Fruit fly (Drosophila melanogaster) whole organism, prepupa: Measurements from ENCODE around the gene Alp11.

ENCODE experiments used
- CG11294 ChIP-seq: fragments of 200-800 bp; sonication (Bioruptor generic); IDR thresholded peaks from 2 replicates; pipeline ENCODE4 v1.3.6; 2022; ENCODE audit warnings: missing biosample characterization, missing genetic modification characterization
- CG11762 ChIP-seq: fragments of 200-800 bp; sonication (Bioruptor generic); optimal IDR thresholded peaks from 3 replicates; lab custom pipeline; 2016; ENCODE audit warnings: missing biosample characterization, missing genetic modification characterization; ENCODE audit not compliant: insufficient read depth
- CG11902 ChIP-seq: fragments of 200-800 bp; sonication (Bioruptor generic); optimal IDR thresholded peaks from 3 replicates; lab custom pipeline; 2016; ENCODE audit warnings: missing biosample characterization, missing genetic modification characterization
- CG15336 ChIP-seq: fragments of 200-800 bp; sonication (Bioruptor generic); IDR thresholded peaks from 2 replicates; pipeline ENCODE4 v1.3.6; 2022; ENCODE audit warnings: missing biosample characterization, missing genetic modification characterization
- CG1621 ChIP-seq: fragments of 200-800 bp; sonication (Bioruptor generic); optimal IDR thresholded peaks from 3 replicates; lab custom pipeline; 2018; ENCODE audit warnings: missing biosample characterization, mild to moderate bottlenecking, missing genetic modification characterization
- CG16779 ChIP-seq: fragments of 200-800 bp; sonication (Bioruptor generic); optimal IDR thresholded peaks from 3 replicates; lab custom pipeline; 2017; ENCODE audit warnings: missing biosample characterization, mild to moderate bottlenecking, missing genetic modification characterization
- CG3032 ChIP-seq: fragments of 200-800 bp; optimal IDR thresholded peaks from 2 replicates; lab custom pipeline; 2019; ENCODE audit warnings: missing biosample characterization, mild to moderate bottlenecking, missing genetic modification characterization, moderate library complexity
- CG31627 ChIP-seq: fragments of 200-800 bp; sonication (Bioruptor generic); optimal IDR thresholded peaks from 3 replicates; lab custom pipeline; 2016; ENCODE audit warnings: missing biosample characterization, missing genetic modification characterization
- CG32006 ChIP-seq: fragments of 200-800 bp; sonication (Bioruptor generic); optimal IDR thresholded peaks from 3 replicates; lab custom pipeline; 2017; ENCODE audit warnings: missing biosample characterization, mild to moderate bottlenecking, missing genetic modification characterization
- CG3919 ChIP-seq: fragments of 200-800 bp; sonication (Bioruptor generic); optimal IDR thresholded peaks from 3 replicates; lab custom pipeline; 2016; ENCODE audit warnings: missing biosample characterization, missing genetic modification characterization
- CG4318 ChIP-seq: fragments of 200-800 bp; sonication (Bioruptor generic); optimal IDR thresholded peaks from 3 replicates; lab custom pipeline; 2017; ENCODE audit warnings: missing biosample characterization, mild to moderate bottlenecking, missing genetic modification characterization
- CG6163 ChIP-seq: fragments of 200-800 bp; sonication (Bioruptor generic); IDR thresholded peaks from 3 replicates; pipeline ENCODE4 v1.3.6; 2022; ENCODE audit warnings: missing biosample characterization, missing genetic modification characterization
- CG6276 ChIP-seq: fragments of 200-800 bp; sonication (Bioruptor generic); optimal IDR thresholded peaks from 2 replicates; lab custom pipeline; 2017; ENCODE audit warnings: missing biosample characterization, mild to moderate bottlenecking, missing genetic modification characterization
- CG6792 ChIP-seq: fragments of 200-800 bp; sonication (Bioruptor generic); optimal IDR thresholded peaks from 3 replicates; lab custom pipeline; 2016; ENCODE audit warnings: missing biosample characterization, missing genetic modification characterization
- CG6808 ChIP-seq: fragments of 200-800 bp; sonication (Bioruptor generic); optimal IDR thresholded peaks from 3 replicates; lab custom pipeline; 2017; ENCODE audit warnings: missing biosample characterization, missing genetic modification characterization, mild to moderate bottlenecking, moderate library complexity, missing genetic modification reagents
- CG6854 ChIP-seq: fragments of 200-800 bp; sonication (Bioruptor generic); optimal IDR thresholded peaks from 2 replicates; lab custom pipeline; 2017; ENCODE audit warnings: missing biosample characterization, mild to moderate bottlenecking, missing genetic modification characterization
- CG7368 ChIP-seq: fragments of 200-800 bp; sonication (Bioruptor generic); optimal IDR thresholded peaks from 3 replicates; lab custom pipeline; 2016; ENCODE audit warnings: missing biosample characterization, missing genetic modification characterization
- CG8119 ChIP-seq: fragments of 200-800 bp; sonication (Bioruptor generic); IDR thresholded peaks from 3 replicates; pipeline ENCODE4 v1.3.6; 2022; ENCODE audit warnings: missing biosample characterization, missing genetic modification characterization
- CG8319 ChIP-seq: fragments of 200-800 bp; sonication (Bioruptor generic); optimal IDR thresholded peaks from 3 replicates; lab custom pipeline; 2016; ENCODE audit warnings: missing biosample characterization, missing genetic modification characterization
- CG8632 ChIP-seq: fragments of 200-800 bp; sonication (Bioruptor generic); optimal IDR thresholded peaks from 3 replicates; lab custom pipeline; 2016; ENCODE audit warnings: missing biosample characterization, missing genetic modification characterization
- CG9139 ChIP-seq: fragments of 200-800 bp; sonication (Bioruptor generic); optimal IDR thresholded peaks from 3 replicates; lab custom pipeline; 2017; ENCODE audit warnings: missing biosample characterization, mild to moderate bottlenecking, missing genetic modification characterization
- Eip93F ChIP-seq: fragments of 200-800 bp; sonication (Bioruptor generic); optimal IDR thresholded peaks from 2 replicates; lab custom pipeline; 2016; ENCODE audit warnings: missing biosample characterization, mild to moderate bottlenecking, missing genetic modification characterization
- Ets21C ChIP-seq: fragments of 200-800 bp; sonication (Bioruptor generic); optimal IDR thresholded peaks from 3 replicates; lab custom pipeline; 2016; ENCODE audit warnings: missing biosample characterization, missing genetic modification characterization
- Ets96B ChIP-seq: fragments of 200-800 bp; optimal IDR thresholded peaks from 2 replicates; lab custom pipeline; 2019; ENCODE audit warnings: missing biosample characterization, mild to moderate bottlenecking, missing genetic modification characterization, moderate library complexity
- Gug ChIP-seq: fragments of 200-800 bp; sonication (Bioruptor generic); IDR thresholded peaks from 2 replicates; pipeline ENCODE4 v1.3.6; 2022; ENCODE audit warnings: missing biosample characterization, missing genetic modification characterization
- Hr38 ChIP-seq: sonication (Bioruptor generic); optimal IDR thresholded peaks from 2 replicates; lab custom pipeline; 2016; ENCODE audit warnings: missing biosample characterization, missing genetic modification characterization
- Hr4 ChIP-seq: fragments of 200-800 bp; sonication (Bioruptor generic); optimal IDR thresholded peaks from 3 replicates; lab custom pipeline; 2016; ENCODE audit warnings: missing biosample characterization, missing genetic modification characterization
- Met ChIP-seq: fragments of 200-800 bp; sonication (Bioruptor generic); optimal IDR thresholded peaks from 3 replicates; lab custom pipeline; 2016; ENCODE audit warnings: missing biosample characterization, missing genetic modification characterization
- OdsH ChIP-seq: fragments of 200-800 bp; sonication (Bioruptor generic); optimal IDR thresholded peaks from 3 replicates; lab custom pipeline; 2016; ENCODE audit warnings: missing biosample characterization, missing genetic modification characterization
- Smox ChIP-seq: fragments of 200-800 bp; sonication (Bioruptor generic); optimal IDR thresholded peaks from 3 replicates; lab custom pipeline; 2016; ENCODE audit warnings: missing biosample characterization, missing genetic modification characterization
- Sox102F ChIP-seq: fragments of 200-800 bp; sonication (Bioruptor generic); optimal IDR thresholded peaks from 2 replicates; lab custom pipeline; 2016; ENCODE audit warnings: missing biosample characterization, mild to moderate bottlenecking, missing genetic modification characterization
- Sox14 ChIP-seq: fragments of 200-800 bp; sonication (Bioruptor generic); optimal IDR thresholded peaks from 3 replicates; lab custom pipeline; 2016; ENCODE audit warnings: missing biosample characterization, missing genetic modification characterization
- Sox15 ChIP-seq: fragments of 200-800 bp; sonication (Bioruptor generic); optimal IDR thresholded peaks from 3 replicates; lab custom pipeline; 2016; ENCODE audit warnings: missing biosample characterization, missing genetic modification characterization
- acj6 ChIP-seq: fragments of 200-800 bp; sonication (Bioruptor generic); optimal IDR thresholded peaks from 3 replicates; lab custom pipeline; 2016; ENCODE audit warnings: missing biosample characterization, missing genetic modification characterization
- cyc ChIP-seq: fragments of 200-800 bp; sonication (Bioruptor generic); optimal IDR thresholded peaks from 3 replicates; lab custom pipeline; 2016; ENCODE audit warnings: missing biosample characterization, missing genetic modification characterization
- dsx ChIP-seq: fragments of 200-800 bp; optimal IDR thresholded peaks from 3 replicates; lab custom pipeline; 2019; ENCODE audit warnings: missing biosample characterization, mild to moderate bottlenecking, missing genetic modification characterization, moderate library complexity; ENCODE audit not compliant: poor library complexity, severe bottlenecking
- eg ChIP-seq: fragments of 200-800 bp; sonication (Bioruptor generic); IDR thresholded peaks from 3 replicates; pipeline ENCODE4 v1.3.6; 2022; ENCODE audit warnings: missing biosample characterization, missing genetic modification characterization
- esn ChIP-seq: fragments of 200-800 bp; sonication (Bioruptor generic); optimal IDR thresholded peaks from 2 replicates; lab custom pipeline; 2016; ENCODE audit warnings: missing biosample characterization, mild to moderate bottlenecking, missing genetic modification characterization, moderate library complexity
- fd59A ChIP-seq: fragments of 200-800 bp; sonication (Bioruptor generic); optimal IDR thresholded peaks from 2 replicates; lab custom pipeline; 2017; ENCODE audit warnings: missing biosample characterization, mild to moderate bottlenecking, missing genetic modification characterization, missing genetic modification reagents
- fd85E ChIP-seq: fragments of 200-800 bp; sonication (Bioruptor generic); optimal IDR thresholded peaks from 3 replicates; lab custom pipeline; 2016; ENCODE audit warnings: missing biosample characterization, missing genetic modification characterization
- lz ChIP-seq: fragments of 200-800 bp; sonication (Bioruptor generic); optimal IDR thresholded peaks from 3 replicates; lab custom pipeline; 2016; ENCODE audit warnings: missing biosample characterization, missing genetic modification characterization
- pdm3 ChIP-seq: fragments of 200-800 bp; sonication (Bioruptor generic); optimal IDR thresholded peaks from 3 replicates; lab custom pipeline; 2016; ENCODE audit warnings: missing biosample characterization, missing genetic modification characterization
- salr ChIP-seq, 2 experiments: fragments of 200-800 bp; sonication (Bioruptor generic); optimal IDR thresholded peaks; 3 replicates each; lab custom pipeline; 2016 to 2018; ENCODE audit warnings: missing biosample characterization in 2 of 2, missing genetic modification characterization in 2 of 2, mild to moderate bottlenecking in 1 of 2
- spab ChIP-seq: fragments of 200-800 bp; sonication (Bioruptor generic); optimal IDR thresholded peaks from 2 replicates; lab custom pipeline; 2017; ENCODE audit warnings: missing biosample characterization, mild to moderate bottlenecking, missing genetic modification characterization, missing genetic modification reagents
- ss ChIP-seq, 2 experiments: fragments of 200-800 bp; sonication (Bioruptor generic); optimal IDR thresholded peaks; 2 replicates in 1 of 2; 3 replicates in 1 of 2; lab custom pipeline; 2017 to 2018; ENCODE audit warnings: mild to moderate bottlenecking in 2 of 2, missing biosample characterization in 2 of 2, missing genetic modification characterization in 2 of 2, moderate library complexity in 1 of 2
- svp ChIP-seq: fragments of 200-800 bp; sonication (Bioruptor generic); peaks from one replicate; lab custom pipeline; 2016; ENCODE audit warnings: missing biosample characterization, missing genetic modification characterization

Alp11 gene

DNA sequence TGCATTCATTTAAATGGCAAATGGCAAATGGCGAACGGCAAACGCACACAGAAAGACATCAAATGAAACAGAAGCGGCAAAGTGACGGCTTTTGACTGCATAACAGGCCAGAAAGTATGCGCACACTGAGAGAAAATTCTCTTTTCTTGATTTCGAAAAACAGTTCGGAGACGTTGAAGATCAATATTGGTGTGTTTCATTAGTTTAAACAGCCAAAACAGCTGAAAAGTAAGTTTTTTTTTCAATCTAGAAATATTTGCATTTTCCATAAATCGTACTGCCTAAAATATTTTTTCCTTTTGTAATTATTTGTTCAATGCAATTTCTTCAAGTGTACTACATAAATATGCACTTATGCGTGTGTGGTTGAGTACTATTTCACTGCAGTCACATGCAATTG is 43.3 kb downstream of the Alp11 start (continued):
- TF ChIP-seq pdm3 (GFP tag; lab: Kevin White, UChicago), result no peak
- TF ChIP-seq Met (GFP tag; lab: Kevin White, UChicago), result no peak
- TF ChIP-seq ss (GFP tag; optimal IDR thresholded peaks at IDR 0.05; lab: Kevin White, UChicago), result no peak
- TF ChIP-seq CG8119 (GFP tag; lab: Robert Waterston, UW), result peak; percentile 56; the same call in 2 of the 3 replicates
- no peak for TF ChIP-seq CG16779 (tag; lab: Kevin White, UChicago)
- TF ChIP-seq Eip93F (GFP tag; lab: Kevin White, UChicago), result no peak
- peak; percentile 15 for TF ChIP-seq OdsH (GFP tag; lab: Kevin White, UChicago)
- no peak for TF ChIP-seq svp
- TF ChIP-seq dsx (GFP tag; lab: Kevin White, UChicago), result no peak

DNA sequence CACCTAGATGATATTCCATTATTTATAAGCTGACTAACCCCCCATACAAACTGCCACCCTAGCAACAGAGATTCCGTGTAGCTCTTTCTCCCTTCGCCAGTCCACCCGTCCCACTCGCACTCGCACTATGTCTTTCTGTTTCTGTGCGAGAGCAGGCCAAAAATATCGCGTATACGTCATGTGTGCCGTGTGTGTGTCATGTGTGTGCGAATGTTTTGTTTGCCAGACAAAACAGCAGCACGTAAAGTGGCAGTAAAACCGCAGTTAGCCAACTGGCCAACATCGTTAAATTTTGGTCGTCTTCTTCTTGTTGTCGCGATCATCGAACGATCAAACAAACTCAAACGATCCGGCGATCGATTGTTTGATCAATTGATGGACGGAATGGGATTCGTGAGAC is 43.9 kb downstream of the Alp11 start:
- TF ChIP-seq eg (GFP tag; lab: Robert Waterston, UW) (no peak), Ets21C (GFP tag; lab: Kevin White, UChicago) (no peak), CG6276 (GFP tag; lab: Kevin White, UChicago) (no peak), CG6163 (GFP tag; lab: Robert Waterston, UW) (no peak), esn (GFP tag; lab: Kevin White, UChicago) (no peak), Met (GFP tag; lab: Kevin White, UChicago) (no peak), CG11294 (GFP tag; lab: Robert Waterston, UW) (no peak), ss (GFP tag; optimal IDR thresholded peaks at IDR 0.05; lab: Kevin White, UChicago) (no peak), Hr38 (GFP tag; lab: Kevin White, UChicago) (no peak), CG8632 (no peak), CG11902 (GFP tag; lab: Kevin White, UChicago) (no peak), CG4318 (GFP tag; lab: Kevin White, UChicago) (no peak), Gug (GFP tag; lab: Robert Waterston, UW) (no peak), Sox14 (no peak), salr (GFP tag; optimal IDR thresholded peaks at IDR 0.05; lab: Kevin White, UChicago) (no peak), Sox15 (GFP tag; lab: Kevin White, UChicago) (no peak), fd59A (no peak)

- TF ChIP-seq Gug (GFP tag; lab: Robert Waterston, UW) (no peak), CG6163 (GFP tag; lab: Robert Waterston, UW) (0 out of 3 replicates have a peak, but pooled peaks have one; percentile 12), fd59A (no peak), Ets96B (no peak), fd85E (no peak), CG6808 (GFP tag; lab: Kevin White, UChicago) (no peak), Sox102F (GFP tag; lab: Kevin White, UChicago) (no peak), CG3032 (tag; lab: Kevin White, UChicago) (no peak), dsx (GFP tag; lab: Kevin White, UChicago) (no peak), salr (GFP tag; optimal IDR thresholded peaks at IDR 0.05; lab: Kevin White, UChicago) (no peak), Smox (GFP tag; lab: Kevin White, UChicago) (no peak), Hr38 (GFP tag; lab: Kevin White, UChicago) (no peak), CG15336 (no peak), CG16779 (tag; lab: Kevin White, UChicago) (no peak), CG8632 (no peak), acj6 (GFP tag; lab: Kevin White, UChicago) (no peak), Sox15 (GFP tag; lab: Kevin White, UChicago) (no peak), pdm3 (GFP tag; lab: Kevin White, UChicago) (peak; percentile 11), CG4318 (GFP tag; lab: Kevin White, UChicago) (no peak), Hr4 (GFP tag; lab: Kevin White, UChicago) (no peak), CG7368 (GFP tag; lab: Kevin White, UChicago) (no peak), Sox14 (no peak), spab (no peak), CG9139 (GFP tag; lab: Kevin White, UChicago) (no peak), CG32006 (GFP tag; lab: Kevin White, UChicago) (peak; percentile 33), CG3919 (no peak), Met (GFP tag; lab: Kevin White, UChicago) (no peak), CG1621 (no peak), cyc (GFP tag; lab: Kevin White, UChicago) (no peak), lz (GFP tag; lab: Kevin White, UChicago) (no peak), CG31627 (GFP tag; lab: Kevin White, UChicago) (no peak), CG6854 (GFP tag; lab: Kevin White, UChicago) (no peak), CG8319 (no peak), CG11902 (GFP tag; lab: Kevin White, UChicago) (no peak), CG8119 (GFP tag; lab: Robert Waterston, UW) (no peak), CG11762 (GFP tag; lab: Kevin White, UChicago) (no peak), CG6792 (GFP tag; lab: Kevin White, UChicago) (no peak)
Measured at dm6 chrX:15632669-15633068, 45.1 kb downstream of the Alp11 start.
